Fruit fly (Drosophila melanogaster) whole organism, embryonic: ENCODE results near the gene CG31102.
A peak's percentile ranks its signal among the peaks of the same experiment; 100 is the strongest.

ENCODE experiments used
- B-H2 ChIP-seq: fragments of 200-800 bp; sonication (Bioruptor generic); optimal IDR thresholded peaks from 2 replicates; lab custom pipeline; 2018; ENCODE audit warnings: missing biosample characterization, mild to moderate bottlenecking, missing genetic modification characterization
- BEAF-32 ChIP-seq: fragments of 200-800 bp; sonication (Bioruptor generic); optimal IDR thresholded peaks from 3 replicates; lab custom pipeline; 2017; ENCODE audit warnings: missing biosample characterization, missing genetic modification characterization, mild to moderate bottlenecking, moderate library complexity, missing genetic modification reagents
- CG10431 ChIP-seq: fragments of 200-800 bp; sonication (Bioruptor generic); optimal IDR thresholded peaks from 3 replicates; lab custom pipeline; 2018; ENCODE audit warnings: missing biosample characterization, mild to moderate bottlenecking, missing genetic modification characterization
- CG10959 ChIP-seq: fragments of 200-800 bp; sonication (Bioruptor generic); IDR thresholded peaks from 2 replicates; pipeline ENCODE4 v1.3.6; 2022; ENCODE audit warnings: missing biosample characterization, missing genetic modification characterization
- CG10979 ChIP-seq: fragments of 200-800 bp; sonication (Bioruptor generic); optimal IDR thresholded peaks from 2 replicates; lab custom pipeline; 2018; ENCODE audit warnings: missing biosample characterization, mild to moderate bottlenecking, missing genetic modification characterization, moderate library complexity
- CG11093 ChIP-seq: fragments of 200-800 bp; sonication (Bioruptor generic); IDR thresholded peaks from 3 replicates; pipeline ENCODE4 v1.3.6; 2022; ENCODE audit warnings: missing biosample characterization, missing genetic modification characterization
- CG11247 ChIP-seq: fragments of 200-800 bp; sonication (Bioruptor generic); IDR thresholded peaks from 2 replicates; pipeline ENCODE4 v1.3.6; 2022; ENCODE audit warnings: missing biosample characterization, missing genetic modification characterization
- CG12391 ChIP-seq: fragments of 200-800 bp; sonication (Bioruptor generic); optimal IDR thresholded peaks from 3 replicates; lab custom pipeline; 2018; ENCODE audit warnings: missing biosample characterization, mild to moderate bottlenecking, missing genetic modification characterization, moderate library complexity
- CG14667 ChIP-seq: fragments of 200-800 bp; sonication (Bioruptor generic); IDR thresholded peaks from 2 replicates; pipeline ENCODE4 v1.3.6; 2022; ENCODE audit warnings: missing biosample characterization, missing genetic modification characterization
- CG14860 ChIP-seq: fragments of 200-800 bp; sonication (Bioruptor generic); IDR thresholded peaks from 3 replicates; pipeline ENCODE4 v1.3.6; 2022; ENCODE audit warnings: missing biosample characterization, missing genetic modification characterization; ENCODE audit not compliant: partially characterized antibody
- CG15514 ChIP-seq: fragments of 200-800 bp; sonication (Bioruptor generic); optimal IDR thresholded peaks from 3 replicates; lab custom pipeline; 2017; ENCODE audit warnings: missing biosample characterization, missing genetic modification characterization, mild to moderate bottlenecking, moderate library complexity, missing genetic modification reagents
- CG17361 ChIP-seq: fragments of 200-800 bp; sonication (Bioruptor generic); IDR thresholded peaks from 3 replicates; pipeline ENCODE4 v1.3.6; 2022; ENCODE audit warnings: missing biosample characterization, missing genetic modification characterization
- CG3281 ChIP-seq: fragments of 200-800 bp; sonication (Bioruptor generic); optimal IDR thresholded peaks from 3 replicates; lab custom pipeline; 2017; ENCODE audit warnings: missing biosample characterization, mild to moderate bottlenecking, missing genetic modification characterization
- CG33213 ChIP-seq: fragments of 200-800 bp; sonication (Bioruptor generic); optimal IDR thresholded peaks from 3 replicates; lab custom pipeline; 2016; ENCODE audit warnings: missing biosample characterization, missing genetic modification characterization
- CG5953 ChIP-seq: fragments of 200-800 bp; sonication (Bioruptor generic); IDR thresholded peaks from 2 replicates; pipeline ENCODE4 v1.3.6; 2022; ENCODE audit warnings: missing biosample characterization, missing genetic modification characterization
- CG7786 ChIP-seq: fragments of 200-800 bp; sonication (Bioruptor generic); optimal IDR thresholded peaks from 2 replicates; lab custom pipeline; 2016; ENCODE audit warnings: missing biosample characterization, missing genetic modification characterization
- D ChIP-seq, 2 experiments: fragments of 200-800 bp in 1 of 2; fragments of >200 bp in 1 of 2; sonication (Bioruptor generic) in 1 of 2; optimal IDR thresholded peaks; 2 replicates in 1 of 2; 3 replicates in 1 of 2; lab custom pipeline; 2017; ENCODE audit warnings: mild to moderate bottlenecking in 1 of 2, missing biosample characterization in 1 of 2, missing genetic modification characterization in 1 of 2, missing genetic modification reagents in 1 of 2
- Eip74EF ChIP-seq, 2 experiments: fragments of 200-800 bp in 1 of 2; fragments of >200 bp in 1 of 2; sonication (Bioruptor generic) in 1 of 2; optimal IDR thresholded peaks; 2 replicates each; lab custom pipeline; 2017 to 2019; ENCODE audit warnings: missing biosample characterization in 2 of 2, missing genetic modification characterization in 2 of 2, mild to moderate bottlenecking in 1 of 2, moderate library complexity in 1 of 2
- Gsc ChIP-seq: fragments of 200-800 bp; sonication (Bioruptor generic); IDR thresholded peaks from 2 replicates; pipeline ENCODE4 v1.3.6; 2022; ENCODE audit warnings: missing biosample characterization, missing genetic modification characterization
- HLHmδ ChIP-seq: fragments of 200-800 bp; sonication (Bioruptor generic); optimal IDR thresholded peaks from 2 replicates; lab custom pipeline; 2018; ENCODE audit warnings: missing biosample characterization, mild to moderate bottlenecking, missing genetic modification characterization, moderate library complexity
- Hmr ChIP-seq: fragments of 200-800 bp; sonication (Bioruptor generic); optimal IDR thresholded peaks from 3 replicates; lab custom pipeline; 2017; ENCODE audit warnings: mild to moderate bottlenecking, missing biosample characterization, missing genetic modification reagents, missing genetic modification characterization
- Max ChIP-seq: fragments of 200-800 bp; sonication (Bioruptor generic); optimal IDR thresholded peaks from 2 replicates; lab custom pipeline; 2016; ENCODE audit warnings: missing biosample characterization, mild to moderate bottlenecking, missing genetic modification characterization
- PHDP ChIP-seq: fragments of 200-800 bp; sonication (Bioruptor generic); optimal IDR thresholded peaks from 3 replicates; lab custom pipeline; 2018; ENCODE audit warnings: missing biosample characterization, mild to moderate bottlenecking, missing genetic modification characterization, moderate library complexity
- Poxn ChIP-seq: fragments of 200-800 bp; sonication (Bioruptor generic); IDR thresholded peaks from 2 replicates; pipeline ENCODE4 v1.3.6; 2022; ENCODE audit warnings: missing biosample characterization, missing genetic modification characterization
- Ravus ChIP-seq: fragments of 200-800 bp; sonication (Bioruptor generic); IDR thresholded peaks from 2 replicates; pipeline ENCODE4 v1.3.6; 2022; ENCODE audit warnings: missing biosample characterization, missing genetic modification characterization
- Ssrp ChIP-seq: fragments of 200-800 bp; sonication (Bioruptor generic); optimal IDR thresholded peaks from 2 replicates; lab custom pipeline; 2018; ENCODE audit warnings: missing biosample characterization, mild to moderate bottlenecking, missing genetic modification characterization, moderate library complexity
- abd-A ChIP-seq: fragments of 200-800 bp; sonication (Bioruptor generic); optimal IDR thresholded peaks from 3 replicates; lab custom pipeline; 2019; ENCODE audit warnings: missing biosample characterization, mild to moderate bottlenecking, missing genetic modification characterization, moderate library complexity
- bcd ChIP-seq: fragments of 200-800 bp; sonication (Bioruptor generic); optimal IDR thresholded peaks from 2 replicates; lab custom pipeline; 2017; ENCODE audit warnings: missing biosample characterization, mild to moderate bottlenecking, missing genetic modification characterization
- bigmax ChIP-seq: fragments of 200-800 bp; sonication (Bioruptor generic); optimal IDR thresholded peaks from 2 replicates; lab custom pipeline; 2018; ENCODE audit warnings: missing biosample characterization, mild to moderate bottlenecking, missing genetic modification characterization
- crp ChIP-seq, 2 experiments: fragments of 200-800 bp; sonication (Bioruptor generic); optimal IDR thresholded peaks; 2 replicates in 1 of 2; 3 replicates in 1 of 2; lab custom pipeline; 2017; ENCODE audit warnings: missing biosample characterization in 2 of 2, missing genetic modification characterization in 2 of 2, mild to moderate bottlenecking in 1 of 2, moderate library complexity in 1 of 2
- dmrt11E ChIP-seq: fragments of 200-800 bp; sonication (Bioruptor generic); optimal IDR thresholded peaks from 3 replicates; lab custom pipeline; 2018; ENCODE audit warnings: missing biosample characterization, mild to moderate bottlenecking, missing genetic modification characterization, moderate library complexity
- fd102C ChIP-seq: fragments of 200-800 bp; sonication (Bioruptor generic); optimal IDR thresholded peaks from 2 replicates; lab custom pipeline; 2018; ENCODE audit warnings: missing biosample characterization, mild to moderate bottlenecking, missing genetic modification characterization, moderate library complexity
- fd3F ChIP-seq: fragments of 200-800 bp; sonication (Bioruptor generic); optimal IDR thresholded peaks from 2 replicates; lab custom pipeline; 2018; ENCODE audit warnings: missing biosample characterization, mild to moderate bottlenecking, missing genetic modification characterization, moderate library complexity
- gt ChIP-seq: fragments of 200-800 bp; sonication (Bioruptor generic); IDR thresholded peaks from 2 replicates; pipeline ENCODE4 v1.3.6; 2022; ENCODE audit warnings: missing biosample characterization, missing genetic modification characterization
- hb ChIP-seq: fragments of 200-800 bp; sonication (Bioruptor generic); IDR thresholded peaks from 3 replicates; pipeline ENCODE4 v1.3.6; 2022; ENCODE audit warnings: missing biosample characterization, missing genetic modification characterization; ENCODE audit not compliant: partially characterized antibody
- hth ChIP-seq: fragments of >200 bp; optimal IDR thresholded peaks from 2 replicates; lab custom pipeline; 2017; ENCODE audit warnings: inconsistent platforms
- inv ChIP-seq: fragments of 200-800 bp; sonication (Bioruptor generic); IDR thresholded peaks from 2 replicates; pipeline ENCODE4 v1.3.6; 2022; ENCODE audit warnings: missing biosample characterization, missing genetic modification characterization; ENCODE audit not compliant: partially characterized antibody
- lbe ChIP-seq: fragments of 200-800 bp; sonication (Bioruptor generic); optimal IDR thresholded peaks from 2 replicates; lab custom pipeline; 2016; ENCODE audit warnings: missing biosample characterization, mild to moderate bottlenecking, missing genetic modification characterization
- mam ChIP-seq: fragments of 200-800 bp; sonication (Bioruptor generic); optimal IDR thresholded peaks from 3 replicates; lab custom pipeline; 2016; ENCODE audit warnings: missing biosample characterization, missing genetic modification characterization
- nerfin-1 ChIP-seq: fragments of 200-800 bp; sonication (Bioruptor generic); optimal IDR thresholded peaks from 3 replicates; lab custom pipeline; 2019; ENCODE audit warnings: missing biosample characterization, mild to moderate bottlenecking, missing genetic modification characterization, moderate library complexity
- odd ChIP-seq: fragments of 200-800 bp; sonication (Bioruptor generic); optimal IDR thresholded peaks from 2 replicates; lab custom pipeline; 2017; ENCODE audit warnings: missing biosample characterization, mild to moderate bottlenecking, missing genetic modification characterization
- pzg ChIP-seq: fragments of 200-800 bp; sonication (Bioruptor generic); optimal IDR thresholded peaks from 3 replicates; lab custom pipeline; 2018; ENCODE audit warnings: missing biosample characterization, mild to moderate bottlenecking, missing genetic modification characterization, moderate library complexity
- ro ChIP-seq: fragments of 200-800 bp; sonication (Bioruptor generic); IDR thresholded peaks from 2 replicates; pipeline ENCODE4 v1.3.6; 2022; ENCODE audit warnings: missing biosample characterization, missing genetic modification characterization
- salm ChIP-seq: fragments of 200-800 bp; sonication (Bioruptor generic); optimal IDR thresholded peaks from 2 replicates; lab custom pipeline; 2018; ENCODE audit warnings: missing biosample characterization, mild to moderate bottlenecking, missing genetic modification characterization
- schlank ChIP-seq: fragments of 200-800 bp; sonication (Bioruptor generic); optimal IDR thresholded peaks from 2 replicates; lab custom pipeline; 2018; ENCODE audit warnings: missing biosample characterization, mild to moderate bottlenecking, missing genetic modification characterization
- toy ChIP-seq: fragments of 200-800 bp; sonication (Bioruptor generic); IDR thresholded peaks from 2 replicates; pipeline ENCODE4 v1.3.6; 2022; ENCODE audit warnings: missing biosample characterization, missing genetic modification characterization
- vfl ChIP-seq: fragments of 200-800 bp; sonication (Bioruptor generic); optimal IDR thresholded peaks from 2 replicates; lab custom pipeline; 2016; ENCODE audit warnings: missing biosample characterization, missing genetic modification characterization
- z ChIP-seq: fragments of 200-800 bp; sonication (Bioruptor generic); IDR thresholded peaks from 3 replicates; pipeline ENCODE4 v1.3.6; 2022; ENCODE audit warnings: missing biosample characterization, missing genetic modification characterization

The CG31102 gene

dm6 chr3R:25245052-25245813 is 50.2 kb downstream of the CG31102 start, which contains the start of gene bam (continued):
- TF ChIP-seq CG12391 (peak; percentile 33), z (GFP tag; lab: Robert Waterston, UW) (no peak), Hmr (peak; percentile 59), Ravus (no peak), CG10959 (GFP tag; lab: Robert Waterston, UW) (no peak), gt (no peak), HLHmδ (GFP tag; lab: Kevin White, UChicago) (no peak), hth (lab: Kevin White, UChicago) (no peak), vfl (no peak), mam (GFP tag; lab: Kevin White, UChicago) (no peak), pzg (peak; percentile 81), bcd (no peak), CG14860 (no peak), fd3F (no peak), schlank (no peak), CG11247 (GFP tag; lab: Robert Waterston, UW) (no peak), bigmax (GFP tag; lab: Kevin White, UChicago) (no peak), Gsc (GFP tag; lab: Robert Waterston, UW) (no peak), CG14667 (no peak), odd (GFP tag; lab: Kevin White, UChicago) (no peak), B-H2 (GFP tag; lab: Kevin White, UChicago) (peak; percentile 58), CG15514 (GFP tag; lab: Kevin White, UChicago) (peak; percentile 89), CG17361 (GFP tag; lab: Robert Waterston, UW) (0 out of 3 replicates have a peak, but pooled peaks have one; percentile 24), lbe (GFP tag; lab: Kevin White, UChicago) (no peak), CG3281 (GFP tag; lab: Kevin White, UChicago) (no peak), hb (GFP tag; lab: Robert Waterston, UW) (no peak), CG7786 (no peak), fd102C (no peak), dmrt11E (tag; lab: Kevin White, UChicago) (no peak), CG11093 (GFP tag; lab: Robert Waterston, UW) (no peak), Max (GFP tag; lab: Kevin White, UChicago) (no peak), CG5953 (GFP tag; lab: Robert Waterston, UW) (no peak), salm (tag; lab: Kevin White, UChicago) (no peak), CG10431 (GFP tag; lab: Kevin White, UChicago) (no peak), Eip74EF (GFP tag; optimal IDR thresholded peaks at IDR 0.05; lab: Kevin White, UChicago) (no peak), PHDP (tag; lab: Kevin White, UChicago) (peak; percentile 4), CG10979 (tag; lab: Kevin White, UChicago) (no peak), inv (GFP tag; lab: Robert Waterston, UW) (no peak), ro (no peak), Ssrp (tag; lab: Kevin White, UChicago) (peak; percentile 34), CG33213 (peak; percentile 19), crp (GFP tag; optimal IDR thresholded peaks at IDR 0.05; lab: Kevin White, UChicago) (no peak), BEAF-32 (peak; percentile 24), nerfin-1 (tag; lab: Kevin White, UChicago) (no peak), Poxn (GFP tag; lab: Robert Waterston, UW) (no peak), D (optimal IDR thresholded peaks at IDR 0.05; lab: Kevin White, UChicago) (no peak), D (GFP tag; optimal IDR thresholded peaks at IDR 0.05; lab: Kevin White, UChicago) (no peak), toy (GFP tag; lab: Robert Waterston, UW) (no peak), abd-A (no peak)
